Fruit fly (Drosophila melanogaster) whole organism, pupa: ENCODE data around the gene CG4653.

Experiments used
- CG10348 ChIP-seq: fragments of 200-800 bp; sonication (Bioruptor generic); IDR thresholded peaks from 2 replicates; pipeline ENCODE4 v1.3.6; 2022; ENCODE audit warnings: missing biosample characterization, missing genetic modification characterization
- CG12605 ChIP-seq: fragments of 200-800 bp; sonication (Bioruptor generic); IDR thresholded peaks from 2 replicates; pipeline ENCODE4 v1.3.6; 2022; ENCODE audit warnings: missing biosample characterization, missing genetic modification characterization
- CG13204 ChIP-seq: fragments of 200-800 bp; sonication (Bioruptor generic); optimal IDR thresholded peaks from 2 replicates; lab custom pipeline; 2018; ENCODE audit warnings: missing biosample characterization, mild to moderate bottlenecking, missing genetic modification characterization, moderate library complexity
- CG14655 ChIP-seq: fragments of 200-800 bp; sonication (Bioruptor generic); optimal IDR thresholded peaks from 3 replicates; lab custom pipeline; 2017; ENCODE audit warnings: mild to moderate bottlenecking, missing biosample characterization, missing genetic modification reagents, missing genetic modification characterization
- CG15710 ChIP-seq: fragments of 200-800 bp; sonication (Bioruptor generic); optimal IDR thresholded peaks from 2 replicates; lab custom pipeline; 2018; ENCODE audit warnings: missing biosample characterization, mild to moderate bottlenecking, missing genetic modification characterization, moderate library complexity
- CG17806 ChIP-seq: fragments of 200-800 bp; sonication (Bioruptor generic); optimal IDR thresholded peaks from 2 replicates; lab custom pipeline; 2018; ENCODE audit warnings: missing biosample characterization, mild to moderate bottlenecking, missing genetic modification characterization, moderate library complexity
- CG32121 ChIP-seq: fragments of 200-800 bp; sonication (Bioruptor generic); IDR thresholded peaks from 2 replicates; pipeline ENCODE4 v1.3.6; 2022; ENCODE audit warnings: missing biosample characterization, missing genetic modification characterization
- CG34367 ChIP-seq: fragments of 200-800 bp; sonication (Bioruptor generic); optimal IDR thresholded peaks from 2 replicates; lab custom pipeline; 2018; ENCODE audit warnings: missing biosample characterization, mild to moderate bottlenecking, missing genetic modification characterization
- CG4496 ChIP-seq: fragments of 200-800 bp; sonication (Bioruptor generic); IDR thresholded peaks from 3 replicates; pipeline ENCODE4 v1.3.6; 2022; ENCODE audit warnings: missing biosample characterization, missing genetic modification characterization
- CG8159 ChIP-seq: fragments of 200-800 bp; sonication (Bioruptor generic); optimal IDR thresholded peaks from 3 replicates; lab custom pipeline; 2018; ENCODE audit warnings: missing biosample characterization, mild to moderate bottlenecking, missing genetic modification characterization, moderate library complexity
- CG8301 ChIP-seq: fragments of 200-800 bp; sonication (Bioruptor generic); optimal IDR thresholded peaks from 2 replicates; lab custom pipeline; 2018; ENCODE audit warnings: missing biosample characterization, mild to moderate bottlenecking, missing genetic modification characterization
- CG9948 ChIP-seq: fragments of 200-800 bp; sonication (Bioruptor generic); optimal IDR thresholded peaks from 2 replicates; lab custom pipeline; 2018; ENCODE audit warnings: missing biosample characterization, mild to moderate bottlenecking, missing genetic modification characterization, moderate library complexity
- D1 ChIP-seq: fragments of 200-800 bp; sonication (Bioruptor generic); optimal IDR thresholded peaks from 2 replicates; lab custom pipeline; 2018; ENCODE audit warnings: missing biosample characterization, mild to moderate bottlenecking, missing genetic modification characterization, moderate library complexity
- EcR ChIP-seq: fragments of 200-800 bp; sonication (Bioruptor generic); optimal IDR thresholded peaks from 3 replicates; lab custom pipeline; 2019; ENCODE audit warnings: missing biosample characterization, missing genetic modification characterization, mild to moderate bottlenecking, moderate library complexity, missing genetic modification reagents
- Ets98B ChIP-seq: fragments of 200-800 bp; sonication (Bioruptor generic); IDR thresholded peaks from 2 replicates; pipeline ENCODE4 v1.3.6; 2022; ENCODE audit warnings: missing biosample characterization, missing genetic modification characterization
- Pif1A ChIP-seq: fragments of 200-800 bp; sonication (Bioruptor generic); optimal IDR thresholded peaks from 3 replicates; lab custom pipeline; 2016; ENCODE audit warnings: missing biosample characterization, missing genetic modification characterization
- Pif1B ChIP-seq: fragments of 200-800 bp; sonication (Bioruptor generic); optimal IDR thresholded peaks from 3 replicates; lab custom pipeline; 2016; ENCODE audit warnings: missing biosample characterization, missing genetic modification characterization
- Snoo ChIP-seq: fragments of 200-800 bp; sonication (Bioruptor generic); optimal IDR thresholded peaks from 3 replicates; lab custom pipeline; 2017; ENCODE audit warnings: missing biosample characterization, mild to moderate bottlenecking, missing genetic modification characterization, inconsistent platforms
- fd96Ca ChIP-seq: fragments of 200-800 bp; sonication (Bioruptor generic); IDR thresholded peaks from 3 replicates; pipeline ENCODE4 v1.3.6; 2022; ENCODE audit warnings: missing biosample characterization, missing genetic modification characterization
- gl ChIP-seq: fragments of 200-800 bp; sonication (Bioruptor generic); optimal IDR thresholded peaks from 2 replicates; lab custom pipeline; 2018; ENCODE audit warnings: missing biosample characterization, mild to moderate bottlenecking, missing genetic modification characterization
- rn ChIP-seq: fragments of 200-800 bp; sonication (Bioruptor generic); IDR thresholded peaks from 2 replicates; pipeline ENCODE4 v1.3.6; 2022; ENCODE audit warnings: missing biosample characterization, missing genetic modification characterization

CG4653 gene

DNA sequence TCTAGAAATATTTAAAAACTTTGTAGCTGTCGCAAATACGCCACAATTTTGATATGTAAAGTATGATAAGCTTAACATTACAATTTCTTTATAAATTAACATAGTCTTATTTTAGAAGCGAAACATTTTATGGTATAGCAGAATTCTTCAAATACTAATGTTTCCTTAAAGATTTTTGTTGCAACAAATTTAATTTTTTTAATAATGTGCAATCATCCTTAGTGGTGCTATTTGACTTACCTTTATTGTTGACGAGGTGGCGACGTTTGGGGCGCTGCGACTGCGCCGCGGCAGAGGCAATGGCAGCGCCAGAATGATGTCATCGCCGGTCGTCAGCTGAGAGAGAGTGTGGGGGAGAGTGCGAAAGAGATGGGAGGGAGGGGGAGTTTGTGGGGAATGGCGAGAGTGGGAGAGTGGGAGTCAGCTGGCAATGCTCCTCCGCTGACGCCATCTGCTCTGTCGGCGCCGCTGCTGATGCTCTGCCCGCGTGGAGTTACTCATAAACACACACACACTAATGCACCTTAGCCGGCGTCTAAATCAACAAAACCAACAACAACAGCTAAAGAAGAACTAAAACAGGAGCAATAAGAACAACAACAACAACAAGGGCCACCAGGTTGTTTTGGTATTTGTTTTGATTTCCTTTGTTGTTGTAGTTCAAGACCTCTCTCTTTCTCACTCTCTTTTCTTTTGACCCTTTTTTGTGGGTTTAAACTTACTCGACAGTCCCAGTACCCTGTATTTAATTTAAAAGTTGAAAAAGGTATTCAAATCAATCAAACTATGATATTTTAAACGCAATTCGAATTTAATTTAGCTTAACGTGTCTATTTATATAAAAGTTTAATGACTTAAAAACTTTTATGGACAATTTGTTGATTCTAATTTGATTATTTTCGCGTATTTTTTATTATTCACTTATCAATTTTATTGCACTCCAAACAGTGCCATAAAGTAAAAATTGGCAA lies 19.6 kb downstream of the CG4653 start:
- peak; percentile 22; the same call in 1 of the 2 replicates for TF ChIP-seq CG10348 (GFP tag; lab: Robert Waterston, UW)
- TF ChIP-seq D1 (tag; lab: Kevin White, UChicago) = no peak
- peak; percentile 60 for TF ChIP-seq CG17806 (tag; lab: Kevin White, UChicago)
- peak; percentile 65 for TF ChIP-seq Snoo (tag; lab: Kevin White, UChicago)
- peak; percentile 43; the same call in 1 of the 2 replicates for TF ChIP-seq Ets98B (GFP tag; lab: Robert Waterston, UW)
- no peak for TF ChIP-seq Pif1A (GFP tag; lab: Kevin White, UChicago)
- TF ChIP-seq CG8159 (tag; lab: Kevin White, UChicago) = peak; percentile 64
- TF ChIP-seq fd96Ca = 0 out of 3 replicates have a peak, but pooled peaks have one; percentile 42
- TF ChIP-seq CG4496 (GFP tag; lab: Robert Waterston, UW) = peak; percentile 57
- TF ChIP-seq CG15710 (tag; lab: Kevin White, UChicago) = peak; percentile 51
- peak; percentile 82 for TF ChIP-seq CG13204 (GFP tag; lab: Kevin White, UChicago)
- TF ChIP-seq Pif1B (GFP tag; lab: Kevin White, UChicago) = no peak
- TF ChIP-seq EcR (GFP tag; lab: Kevin White, UChicago) = peak; percentile 70
- peak; percentile 53 for TF ChIP-seq CG14655 (GFP tag; lab: Kevin White, UChicago)
- peak; percentile 8; the same call in 1 of the 2 replicates for TF ChIP-seq rn (GFP tag; lab: Robert Waterston, UW)
- peak; percentile 68 for TF ChIP-seq CG9948 (tag; lab: Kevin White, UChicago)
- TF ChIP-seq CG12605 (GFP tag; lab: Robert Waterston, UW) = peak; percentile 31; the same call in 1 of the 2 replicates
- peak; percentile 46 for TF ChIP-seq CG8301 (tag; lab: Kevin White, UChicago)
- TF ChIP-seq gl (tag; lab: Kevin White, UChicago) = peak; percentile 92
- peak; percentile 81 for TF ChIP-seq CG34367 (tag; lab: Kevin White, UChicago)
- TF ChIP-seq CG32121 (GFP tag; lab: Robert Waterston, UW) = peak; percentile 67
- TF ChIP-seq, all 21 proteins: peak for 18

DNA sequence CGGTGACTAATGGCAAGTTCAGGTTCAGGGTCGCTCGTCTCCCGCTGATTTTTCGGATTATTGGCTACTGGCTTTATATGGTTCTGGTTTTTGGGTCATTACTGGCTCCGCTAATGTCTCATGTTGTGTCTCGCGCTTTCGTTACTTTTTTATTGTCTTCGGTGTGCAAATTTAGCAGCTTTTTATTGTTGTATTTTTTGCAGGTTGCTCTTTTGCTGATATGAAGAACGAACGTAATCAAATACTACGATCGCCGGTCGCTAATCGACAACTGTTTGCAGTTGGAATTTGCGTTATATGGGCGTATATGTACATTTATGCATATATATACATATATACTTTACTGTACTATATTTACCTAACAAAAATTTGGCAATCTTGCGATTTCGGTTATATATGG lies 20.7 kb downstream of the CG4653 start:
- TF ChIP-seq CG17806 (tag; lab: Kevin White, UChicago) (no peak), rn (GFP tag; lab: Robert Waterston, UW) (no peak), CG14655 (GFP tag; lab: Kevin White, UChicago) (no peak), CG32121 (GFP tag; lab: Robert Waterston, UW) (no peak), D1 (tag; lab: Kevin White, UChicago) (no peak), CG8159 (tag; lab: Kevin White, UChicago) (no peak), CG34367 (tag; lab: Kevin White, UChicago) (no peak), Pif1B (GFP tag; lab: Kevin White, UChicago) (no peak), fd96Ca (no peak), CG9948 (tag; lab: Kevin White, UChicago) (no peak), Snoo (tag; lab: Kevin White, UChicago) (no peak), CG12605 (GFP tag; lab: Robert Waterston, UW) (no peak), Pif1A (GFP tag; lab: Kevin White, UChicago) (no peak), EcR (GFP tag; lab: Kevin White, UChicago) (no peak), Ets98B (GFP tag; lab: Robert Waterston, UW) (no peak), CG8301 (tag; lab: Kevin White, UChicago) (no peak), CG15710 (tag; lab: Kevin White, UChicago) (no peak), CG13204 (GFP tag; lab: Kevin White, UChicago) (no peak), CG10348 (GFP tag; lab: Robert Waterston, UW) (no peak), gl (tag; lab: Kevin White, UChicago) (no peak)

DNA sequence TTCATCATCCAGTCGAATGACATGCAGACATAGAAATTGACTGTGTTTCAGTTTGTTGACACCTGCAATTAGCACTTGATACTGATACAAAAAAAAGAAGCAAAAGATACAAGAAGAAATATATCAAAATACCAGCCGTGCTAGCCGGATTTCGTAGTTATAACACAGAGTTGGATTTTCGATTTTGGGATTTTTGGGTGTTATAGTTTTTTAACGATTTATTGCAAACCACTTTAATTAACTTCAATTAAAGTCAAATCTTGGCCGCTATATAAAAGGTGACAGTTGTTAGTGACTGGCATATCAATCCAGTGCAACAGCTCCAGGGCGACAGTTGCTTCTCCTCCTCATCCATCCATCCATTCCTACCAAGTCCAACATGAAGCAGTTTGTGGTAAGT lies 26.9 kb downstream of the CG4653 start, which contains the start of gene TwdlX:
TSS of gene TwdlX (plus strand) at position 301 of the 400 bp plus-strand sequence.
- TF ChIP-seq CG13204 (GFP tag; lab: Kevin White, UChicago) = no peak
- TF ChIP-seq, all 21 proteins: peak for 0

DNA sequence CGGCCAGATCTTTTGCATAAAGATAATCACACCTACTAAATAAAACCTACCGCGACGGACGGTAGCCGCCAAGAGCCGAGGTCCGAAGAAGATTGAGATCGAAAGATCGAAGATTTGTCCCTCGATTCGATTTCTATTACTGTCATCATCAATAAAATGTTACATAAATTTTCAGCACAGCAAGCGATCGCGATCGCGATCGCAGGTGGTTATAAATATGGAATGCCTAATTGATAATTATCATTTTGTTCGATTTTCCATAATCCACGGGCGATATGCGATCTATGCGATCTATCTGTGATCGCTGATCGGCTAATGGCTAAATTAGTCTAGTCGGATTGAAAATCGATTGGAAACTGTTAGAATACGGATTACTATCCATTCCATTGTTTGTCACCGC lies 29.4 kb downstream of the CG4653 start:
- no peak for TF ChIP-seq CG34367 (tag; lab: Kevin White, UChicago)
- TF ChIP-seq EcR (GFP tag; lab: Kevin White, UChicago) = no peak
- TF ChIP-seq CG10348 (GFP tag; lab: Robert Waterston, UW) = no peak
- TF ChIP-seq CG14655 (GFP tag; lab: Kevin White, UChicago) = no peak
- TF ChIP-seq CG15710 (tag; lab: Kevin White, UChicago) = no peak
- TF ChIP-seq rn (GFP tag; lab: Robert Waterston, UW) = no peak
- TF ChIP-seq gl (tag; lab: Kevin White, UChicago) = no peak
- no peak for TF ChIP-seq Snoo (tag; lab: Kevin White, UChicago)
- no peak for TF ChIP-seq CG8159 (tag; lab: Kevin White, UChicago)

DNA sequence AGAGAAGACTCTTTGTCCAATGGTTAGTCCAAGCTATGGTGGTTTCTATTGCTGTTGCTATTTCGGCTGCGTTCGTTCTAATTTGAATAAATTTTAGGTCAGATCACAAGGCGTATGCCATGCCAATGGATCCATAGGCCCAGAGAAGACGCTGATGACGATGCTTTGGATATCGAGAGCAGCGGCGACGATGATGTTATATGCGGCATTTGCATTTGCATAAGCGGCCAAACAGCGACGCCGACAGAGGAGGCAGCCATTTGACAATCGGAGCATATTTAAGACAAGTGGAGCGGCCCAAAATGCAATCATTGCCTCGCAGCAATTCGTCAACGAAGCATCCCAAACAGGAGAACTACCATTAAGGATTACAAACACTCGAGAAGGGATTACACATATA lies 30.8 kb downstream of the CG4653 start, which contains the start of gene TwdlY:
TSS of gene TwdlY (plus strand) at position 301 of the 400 bp plus-strand sequence.
- TF ChIP-seq EcR (GFP tag; lab: Kevin White, UChicago) = no peak
- TF ChIP-seq CG12605 (GFP tag; lab: Robert Waterston, UW) = no peak
- no peak for TF ChIP-seq CG8301 (tag; lab: Kevin White, UChicago)
- TF ChIP-seq Ets98B (GFP tag; lab: Robert Waterston, UW) = no peak
- no peak for TF ChIP-seq CG4496 (GFP tag; lab: Robert Waterston, UW)
- TF ChIP-seq CG10348 (GFP tag; lab: Robert Waterston, UW) = no peak
- TF ChIP-seq CG13204 (GFP tag; lab: Kevin White, UChicago) = no peak
- TF ChIP-seq D1 (tag; lab: Kevin White, UChicago) = no peak
- no peak for TF ChIP-seq fd96Ca
- no peak for TF ChIP-seq CG14655 (GFP tag; lab: Kevin White, UChicago)
- TF ChIP-seq CG9948 (tag; lab: Kevin White, UChicago) = no peak
- no peak for TF ChIP-seq CG34367 (tag; lab: Kevin White, UChicago)
- no peak for TF ChIP-seq CG17806 (tag; lab: Kevin White, UChicago)
